ENCODE assay signal across 4 fruit fly cellular contexts in genomic region chr3R:14061049-14061987, dm6.
TF ChIP-seq lines count a peak whose summit lies in the region.

No protein-coding gene starts in this region.

- TF ChIP-seq CTCF in whole organism, embryonic (GFP tag; optimal IDR thresholded peaks at IDR 0.05; lab: Kevin White, UChicago): no peak

TF ChIP-seq in whole organism, embryonic, 481 proteins besides CTCF, POLR2A, EP300 and RAD21 (continues in another document):
- TF ChIP-seq bsh (GFP tag; optimal IDR thresholded peaks at IDR 0.05; lab: Kevin White, UChicago): peak in 1 of 2 experiments; percentile 99
- TF ChIP-seq ara (GFP tag; IDR thresholded peaks at IDR 0.05; lab: Robert Waterston, UW): no peak
- no peak for TF ChIP-seq CG4282 (GFP tag; optimal IDR thresholded peaks at IDR 0.05; lab: Kevin White, UChicago)
- no peak for TF ChIP-seq aop (GFP tag; IDR thresholded peaks at IDR 0.05; lab: Robert Waterston, UW)
- no peak for TF ChIP-seq unc-4 (GFP tag; IDR thresholded peaks at IDR 0.05; lab: Robert Waterston, UW; ENCODE audit: partially characterized antibody)
- TF ChIP-seq Blimp-1 (GFP tag; optimal IDR thresholded peaks at IDR 0.05; lab: Kevin White, UChicago): peak; percentile 52
- TF ChIP-seq ase (GFP tag; IDR thresholded peaks at IDR 0.05; lab: Robert Waterston, UW): 0 out of 3 replicates have a peak, but pooled peaks have one; percentile 4
- TF ChIP-seq CG9437 (GFP tag; optimal IDR thresholded peaks at IDR 0.05; lab: Kevin White, UChicago): no peak
- peak; percentile 17 for TF ChIP-seq twi (tag; optimal IDR thresholded peaks at IDR 0.05; lab: Kevin White, UChicago)
- TF ChIP-seq CG11504 (tag; optimal IDR thresholded peaks at IDR 0.05; lab: Kevin White, UChicago): no peak
- no peak for TF ChIP-seq CG34422 (GFP tag; IDR thresholded peaks at IDR 0.05; lab: Robert Waterston, UW)
- 0 out of 2 replicates have a peak, but pooled peaks have one; percentile 11 for TF ChIP-seq ato (GFP tag; IDR thresholded peaks at IDR 0.05; lab: Robert Waterston, UW; ENCODE audit: partially characterized antibody)
- TF ChIP-seq corto (GFP tag; optimal IDR thresholded peaks at IDR 0.05; lab: Kevin White, UChicago): peak; percentile 86
- TF ChIP-seq sqz (GFP tag; optimal IDR thresholded peaks at IDR 0.05; lab: Kevin White, UChicago): peak; percentile 77
- peak; percentile 25 for TF ChIP-seq tio (GFP tag; optimal IDR thresholded peaks at IDR 0.05; lab: Kevin White, UChicago)
- peak; percentile 20 for TF ChIP-seq mirr (GFP tag; optimal IDR thresholded peaks at IDR 0.05; lab: Kevin White, UChicago)
- peak; percentile 64 for TF ChIP-seq crol (GFP tag; IDR thresholded peaks at IDR 0.05; lab: Robert Waterston, UW)
- TF ChIP-seq ken (GFP tag; IDR thresholded peaks at IDR 0.05; lab: Robert Waterston, UW): 0 out of 3 replicates have a peak, but pooled peaks have one; percentile 17
- TF ChIP-seq sd (tag; optimal IDR thresholded peaks at IDR 0.05; lab: Kevin White, UChicago): peak; percentile 44
- no peak for TF ChIP-seq CG8290 (GFP tag; optimal IDR thresholded peaks at IDR 0.05; lab: Kevin White, UChicago)
- peak in 1 of 2 experiments; percentile 27 for TF ChIP-seq CG8290 (tag; optimal IDR thresholded peaks at IDR 0.05; lab: Kevin White, UChicago)

TF ChIP-seq in whole organism, prepupa, 60 proteins besides CTCF, POLR2A, EP300 and RAD21 (continues in another document):
- TF ChIP-seq CG6276 (GFP tag; optimal IDR thresholded peaks at IDR 0.05; lab: Kevin White, UChicago): peak; percentile 92
- no peak for TF ChIP-seq Smox (GFP tag; optimal IDR thresholded peaks at IDR 0.05; lab: Kevin White, UChicago)
- TF ChIP-seq fd59A (GFP tag; optimal IDR thresholded peaks at IDR 0.05; lab: Kevin White, UChicago): peak; percentile 42
- peak; percentile 44 for TF ChIP-seq Met (GFP tag; optimal IDR thresholded peaks at IDR 0.05; lab: Kevin White, UChicago)
- peak; percentile 8 for TF ChIP-seq Hr38 (GFP tag; optimal IDR thresholded peaks at IDR 0.05; lab: Kevin White, UChicago)
- TF ChIP-seq Eip78C (GFP tag; lab: Kevin White, UChicago): peak; percentile 90
- TF ChIP-seq OdsH (GFP tag; optimal IDR thresholded peaks at IDR 0.05; lab: Kevin White, UChicago): peak; percentile 57
- TF ChIP-seq CG6163 (GFP tag; IDR thresholded peaks at IDR 0.05; lab: Robert Waterston, UW): peak; percentile 98
- TF ChIP-seq CG11294 (GFP tag; IDR thresholded peaks at IDR 0.05; lab: Robert Waterston, UW): peak; percentile 28; the same call in 1 of the 2 replicates
- peak; percentile 76 for TF ChIP-seq CG3919 (GFP tag; optimal IDR thresholded peaks at IDR 0.05; lab: Kevin White, UChicago)
- peak; percentile 67 for TF ChIP-seq CG10669 (GFP tag; optimal IDR thresholded peaks at IDR 0.05; lab: Kevin White, UChicago)
- TF ChIP-seq esn (GFP tag; optimal IDR thresholded peaks at IDR 0.05; lab: Kevin White, UChicago): peak; percentile 16
- TF ChIP-seq CG11762 (GFP tag; optimal IDR thresholded peaks at IDR 0.05; lab: Kevin White, UChicago; ENCODE audit: insufficient read depth): peak; percentile 74
- TF ChIP-seq dac (GFP tag; optimal IDR thresholded peaks at IDR 0.05; lab: Kevin White, UChicago): peak; percentile 41
- TF ChIP-seq CG15336 (GFP tag; IDR thresholded peaks at IDR 0.05; lab: Robert Waterston, UW): peak; percentile 95
- TF ChIP-seq dsx (GFP tag; optimal IDR thresholded peaks at IDR 0.05; lab: Kevin White, UChicago; ENCODE audit: poor library complexity, severe bottlenecking): peak; percentile 84
- no peak for TF ChIP-seq fkh (GFP tag; optimal IDR thresholded peaks at IDR 0.05; lab: Kevin White, UChicago)
- peak; percentile 31 for TF ChIP-seq CG32006 (GFP tag; optimal IDR thresholded peaks at IDR 0.05; lab: Kevin White, UChicago)
- peak; percentile 94 for TF ChIP-seq Lpt (GFP tag; optimal IDR thresholded peaks at IDR 0.05; lab: Kevin White, UChicago)
- peak; percentile 69 for TF ChIP-seq Ets96B (tag; optimal IDR thresholded peaks at IDR 0.05; lab: Kevin White, UChicago)
- peak; percentile 27 for TF ChIP-seq Hr4 (GFP tag; optimal IDR thresholded peaks at IDR 0.05; lab: Kevin White, UChicago)
- peak; percentile 72 to 82 for TF ChIP-seq salr (GFP tag; optimal IDR thresholded peaks at IDR 0.05; lab: Kevin White, UChicago)
- peak; percentile 97 for TF ChIP-seq CG8119 (GFP tag; IDR thresholded peaks at IDR 0.05; lab: Robert Waterston, UW)

TF ChIP-seq in whole organism, pupa, 21 proteins besides CTCF, POLR2A, EP300 and RAD21:
- TF ChIP-seq CG34367 (tag; optimal IDR thresholded peaks at IDR 0.05; lab: Kevin White, UChicago): peak; percentile 94
- peak; percentile 67 for TF ChIP-seq CG14655 (GFP tag; optimal IDR thresholded peaks at IDR 0.05; lab: Kevin White, UChicago)
- TF ChIP-seq Pif1A (GFP tag; optimal IDR thresholded peaks at IDR 0.05; lab: Kevin White, UChicago): peak; percentile 97
- TF ChIP-seq CG12605 (GFP tag; IDR thresholded peaks at IDR 0.05; lab: Robert Waterston, UW): peak; percentile 99
- peak; percentile 87 for TF ChIP-seq CG15710 (tag; optimal IDR thresholded peaks at IDR 0.05; lab: Kevin White, UChicago)
- TF ChIP-seq Pif1B (GFP tag; optimal IDR thresholded peaks at IDR 0.05; lab: Kevin White, UChicago): peak; percentile 94
- TF ChIP-seq rn (GFP tag; IDR thresholded peaks at IDR 0.05; lab: Robert Waterston, UW): peak; percentile 77
- TF ChIP-seq Ets98B (GFP tag; IDR thresholded peaks at IDR 0.05; lab: Robert Waterston, UW): peak; percentile 94
- TF ChIP-seq Snoo (tag; optimal IDR thresholded peaks at IDR 0.05; lab: Kevin White, UChicago): peak; percentile 87
- peak; percentile 99 for TF ChIP-seq CG13204 (GFP tag; optimal IDR thresholded peaks at IDR 0.05; lab: Kevin White, UChicago)
- TF ChIP-seq CG32121 (GFP tag; IDR thresholded peaks at IDR 0.05; lab: Robert Waterston, UW): peak; percentile 88
- TF ChIP-seq CG8301 (tag; optimal IDR thresholded peaks at IDR 0.05; lab: Kevin White, UChicago): peak; percentile 67
- TF ChIP-seq CG4496 (GFP tag; IDR thresholded peaks at IDR 0.05; lab: Robert Waterston, UW): peak; percentile 96
- no peak; the same call in 2 of the 3 replicates for TF ChIP-seq fd96Ca (GFP tag; IDR thresholded peaks at IDR 0.05; lab: Robert Waterston, UW)
- TF ChIP-seq CG10348 (GFP tag; IDR thresholded peaks at IDR 0.05; lab: Robert Waterston, UW): no peak
- peak; percentile 87 for TF ChIP-seq EcR (GFP tag; optimal IDR thresholded peaks at IDR 0.05; lab: Kevin White, UChicago)
- peak; percentile 55 for TF ChIP-seq D1 (tag; optimal IDR thresholded peaks at IDR 0.05; lab: Kevin White, UChicago)
- TF ChIP-seq CG9948 (tag; optimal IDR thresholded peaks at IDR 0.05; lab: Kevin White, UChicago): peak; percentile 84
- peak; percentile 99 for TF ChIP-seq gl (tag; optimal IDR thresholded peaks at IDR 0.05; lab: Kevin White, UChicago)
- TF ChIP-seq CG8159 (tag; optimal IDR thresholded peaks at IDR 0.05; lab: Kevin White, UChicago): peak; percentile 84
- peak; percentile 86 for TF ChIP-seq CG17806 (tag; optimal IDR thresholded peaks at IDR 0.05; lab: Kevin White, UChicago)

TF ChIP-seq in whole organism, wandering third instar larva, 38 proteins besides CTCF, POLR2A, EP300 and RAD21 (continues in another document):
- TF ChIP-seq N (GFP tag; optimal IDR thresholded peaks at IDR 0.05; lab: Kevin White, UChicago) (no peak), Myc (optimal IDR thresholded peaks at IDR 0.05; lab: Kevin White, UChicago) (no peak), HLH106 (tag; optimal IDR thresholded peaks at IDR 0.05; lab: Kevin White, UChicago) (no peak), tai (GFP tag; optimal IDR thresholded peaks at IDR 0.05; lab: Kevin White, UChicago) (no peak), psq (GFP tag; optimal IDR thresholded peaks at IDR 0.05; lab: Kevin White, UChicago) (peak; percentile 54), rgr (GFP tag; optimal IDR thresholded peaks at IDR 0.05; lab: Kevin White, UChicago) (no peak), lola (GFP tag; optimal IDR thresholded peaks at IDR 0.05; lab: Kevin White, UChicago) (no peak), Mio (GFP tag; optimal IDR thresholded peaks at IDR 0.05; lab: Kevin White, UChicago) (no peak), Hnf4 (GFP tag; optimal IDR thresholded peaks at IDR 0.05; lab: Kevin White, UChicago) (peak; percentile 36), dmrt93B (GFP tag; optimal IDR thresholded peaks at IDR 0.05; lab: Kevin White, UChicago) (no peak), CrebA (GFP tag; optimal IDR thresholded peaks at IDR 0.05; lab: Kevin White, UChicago; ENCODE audit: borderline replicate concordance) (peak; percentile 97), fru (GFP tag; optimal IDR thresholded peaks at IDR 0.05; lab: Kevin White, UChicago) (peak; percentile 64), CG9705 (GFP tag; optimal IDR thresholded peaks at IDR 0.05; lab: Kevin White, UChicago) (no peak), dsf (GFP tag; optimal IDR thresholded peaks at IDR 0.05; lab: Kevin White, UChicago; ENCODE audit: borderline replicate concordance) (no peak), h (GFP tag; optimal IDR thresholded peaks at IDR 0.05; lab: Kevin White, UChicago) (no peak), Hr78 (GFP tag; optimal IDR thresholded peaks at IDR 0.05; lab: Kevin White, UChicago) (no peak), GATAd (GFP tag; optimal IDR thresholded peaks at IDR 0.05; lab: Kevin White, UChicago) (no peak), Vsx2 (GFP tag; optimal IDR thresholded peaks at IDR 0.05; lab: Kevin White, UChicago; ENCODE audit: partially characterized antibody) (no peak), Hr83 (GFP tag; optimal IDR thresholded peaks at IDR 0.05; lab: Kevin White, UChicago; ENCODE audit: poor library complexity, severe bottlenecking) (peak; percentile 36), dl (GFP tag; optimal IDR thresholded peaks at IDR 0.05; lab: Kevin White, UChicago; ENCODE audit: insufficient read depth in 1 of 2, partially characterized antibody in 2 of 2) (peak in 1 of 2 experiments; percentile 0), ey (GFP tag; optimal IDR thresholded peaks at IDR 0.05; lab: Kevin White, UChicago) (no peak), Abd-B (GFP tag; optimal IDR thresholded peaks at IDR 0.05; lab: Kevin White, UChicago) (no peak), foxo (GFP tag; optimal IDR thresholded peaks at IDR 0.05; lab: Kevin White, UChicago) (peak in 1 of 2 experiments; percentile 82), Dfd (GFP tag; optimal IDR thresholded peaks at IDR 0.05; lab: Kevin White, UChicago) (no peak), Jra (GFP tag; optimal IDR thresholded peaks at IDR 0.05; lab: Kevin White, UChicago) (no peak), brk (GFP tag; optimal IDR thresholded peaks at IDR 0.05; lab: Kevin White, UChicago) (peak; percentile 73), jim (GFP tag; optimal IDR thresholded peaks at IDR 0.05; lab: Kevin White, UChicago) (peak; percentile 12), usp (GFP tag; optimal IDR thresholded peaks at IDR 0.05; lab: Kevin White, UChicago) (no peak), Dif (GFP tag; optimal IDR thresholded peaks at IDR 0.05; lab: Kevin White, UChicago; ENCODE audit: partially characterized antibody) (peak; percentile 30), pan (optimal IDR thresholded peaks at IDR 0.05; lab: Kevin White, UChicago) (no peak), CG32264 (GFP tag; optimal IDR thresholded peaks at IDR 0.05; lab: Kevin White, UChicago) (peak; percentile 65), sage (GFP tag; optimal IDR thresholded peaks at IDR 0.05; lab: Kevin White, UChicago) (peak; percentile 83)

Comparison
In these comparisons a context has a peak if more than half of its experiments do, and no peak if none do; other contexts are left out.
1. Of the 7 proteins assayed by ChIP-seq in both whole organism, embryonic and whole organism, prepupa: peak only in whole organism, embryonic: Blimp-1; only in whole organism, prepupa: CG16779, CG6854, Gug, Lpt and Sox102F; in both: none; in neither: 1.